Fruit fly (Drosophila melanogaster) whole organism, embryonic: ENCODE results near the gene CG31538.

ENCODE experiments used
- CG10366 ChIP-seq: fragments of 200-800 bp; sonication (Bioruptor generic); IDR thresholded peaks from 2 replicates; pipeline ENCODE4 v1.3.6; 2022; ENCODE audit warnings: missing biosample characterization, missing genetic modification characterization
- CG10654 ChIP-seq: fragments of 200-800 bp; sonication (Bioruptor generic); optimal IDR thresholded peaks from 2 replicates; lab custom pipeline; 2016; ENCODE audit warnings: missing biosample characterization, missing genetic modification characterization
- CG12219 ChIP-seq: fragments of 200-800 bp; sonication (Bioruptor generic); optimal IDR thresholded peaks from 3 replicates; lab custom pipeline; 2018; ENCODE audit warnings: missing biosample characterization, mild to moderate bottlenecking, missing genetic modification characterization
- CG13424 ChIP-seq: fragments of 200-800 bp; sonication (Bioruptor generic); optimal IDR thresholded peaks from 2 replicates; lab custom pipeline; 2019; ENCODE audit warnings: missing biosample characterization, mild to moderate bottlenecking, missing genetic modification characterization, moderate library complexity
- CG14014 ChIP-seq: fragments of 200-800 bp; sonication (Bioruptor generic); IDR thresholded peaks from 2 replicates; pipeline ENCODE4 v1.3.6; 2022; ENCODE audit warnings: missing biosample characterization, missing genetic modification characterization
- CG1602 ChIP-seq: fragments of 200-800 bp; sonication (Bioruptor generic); optimal IDR thresholded peaks from 3 replicates; lab custom pipeline; 2016; ENCODE audit warnings: missing biosample characterization, missing genetic modification characterization
- CG16815 ChIP-seq: fragments of 200-800 bp; sonication (Bioruptor generic); optimal IDR thresholded peaks from 3 replicates; lab custom pipeline; 2017; ENCODE audit warnings: missing biosample characterization, mild to moderate bottlenecking, missing genetic modification characterization
- CG17802 ChIP-seq: fragments of 200-800 bp; sonication (Bioruptor generic); optimal IDR thresholded peaks from 2 replicates; lab custom pipeline; 2018; ENCODE audit warnings: missing biosample characterization, mild to moderate bottlenecking, missing genetic modification characterization, moderate library complexity
- CG17829 ChIP-seq: fragments of 200-800 bp; optimal IDR thresholded peaks from 2 replicates; lab custom pipeline; 2019; ENCODE audit warnings: missing biosample characterization, mild to moderate bottlenecking, missing genetic modification characterization, moderate library complexity
- CG1792 ChIP-seq: fragments of 200-800 bp; sonication (Bioruptor generic); optimal IDR thresholded peaks from 2 replicates; lab custom pipeline; 2016; ENCODE audit warnings: missing biosample characterization, missing genetic modification characterization
- CG18599 ChIP-seq: fragments of 200-800 bp; sonication (Bioruptor generic); optimal IDR thresholded peaks from 3 replicates; lab custom pipeline; 2017; ENCODE audit warnings: missing biosample characterization, missing genetic modification characterization, mild to moderate bottlenecking, moderate library complexity, missing genetic modification reagents
- CG2129 ChIP-seq: fragments of 200-800 bp; sonication (Bioruptor generic); IDR thresholded peaks from 2 replicates; pipeline ENCODE4 v1.3.6; 2022; ENCODE audit warnings: missing biosample characterization, missing genetic modification characterization; ENCODE audit not compliant: partially characterized antibody
- CG3995 ChIP-seq: fragments of 200-800 bp; sonication (Bioruptor generic); optimal IDR thresholded peaks from 3 replicates; lab custom pipeline; 2016; ENCODE audit warnings: missing biosample characterization, missing genetic modification characterization
- CG4328 ChIP-seq: fragments of 200-800 bp; sonication (Bioruptor generic); optimal IDR thresholded peaks from 3 replicates; lab custom pipeline; 2017; ENCODE audit warnings: missing biosample characterization, missing genetic modification reagents, missing genetic modification characterization
- CG4360 ChIP-seq: fragments of 200-800 bp; sonication (Bioruptor generic); IDR thresholded peaks from 2 replicates; pipeline ENCODE4 v1.3.6; 2022; ENCODE audit warnings: missing biosample characterization, missing genetic modification characterization
- CG4424 ChIP-seq: fragments of 200-800 bp; sonication (Bioruptor generic); optimal IDR thresholded peaks from 3 replicates; lab custom pipeline; 2016; ENCODE audit warnings: missing biosample characterization, missing genetic modification characterization
- CG5953 ChIP-seq: fragments of 200-800 bp; sonication (Bioruptor generic); IDR thresholded peaks from 2 replicates; pipeline ENCODE4 v1.3.6; 2022; ENCODE audit warnings: missing biosample characterization, missing genetic modification characterization
- CG6683 ChIP-seq: fragments of 200-800 bp; sonication (Bioruptor generic); optimal IDR thresholded peaks from 2 replicates; lab custom pipeline; 2017; ENCODE audit warnings: missing biosample characterization, mild to moderate bottlenecking, missing genetic modification characterization, missing genetic modification reagents
- CG8944 ChIP-seq: fragments of 200-800 bp; sonication (Bioruptor generic); optimal IDR thresholded peaks from 3 replicates; lab custom pipeline; 2016; ENCODE audit warnings: missing biosample characterization, missing genetic modification characterization
- Dp ChIP-seq: fragments of 200-800 bp; sonication (Bioruptor generic); optimal IDR thresholded peaks from 2 replicates; lab custom pipeline; 2018; ENCODE audit warnings: missing biosample characterization, mild to moderate bottlenecking, missing genetic modification characterization, moderate library complexity
- ERR ChIP-seq: fragments of 200-800 bp; sonication (Bioruptor generic); optimal IDR thresholded peaks from 2 replicates; lab custom pipeline; 2016; ENCODE audit warnings: missing biosample characterization, missing genetic modification characterization
- Elba2 ChIP-seq: fragments of 200-800 bp; sonication (Bioruptor generic); optimal IDR thresholded peaks from 3 replicates; lab custom pipeline; 2016; ENCODE audit warnings: missing biosample characterization, missing genetic modification characterization
- HLH3B ChIP-seq: fragments of 200-800 bp; sonication (Bioruptor generic); IDR thresholded peaks from 2 replicates; pipeline ENCODE4 v1.3.6; 2022; ENCODE audit warnings: missing biosample characterization, missing genetic modification characterization
- HmgD ChIP-seq: fragments of 200-800 bp; sonication (Bioruptor generic); optimal IDR thresholded peaks from 3 replicates; lab custom pipeline; 2016; ENCODE audit warnings: missing biosample characterization, missing genetic modification characterization
- HmgZ ChIP-seq: fragments of 200-800 bp; sonication (Bioruptor generic); optimal IDR thresholded peaks from 2 replicates; lab custom pipeline; 2018; ENCODE audit warnings: missing biosample characterization, mild to moderate bottlenecking, missing genetic modification characterization
- Hr78 ChIP-seq, 2 experiments: fragments of 200-800 bp in 1 of 2; fragments of >200 bp in 1 of 2; sonication (Bioruptor generic) in 1 of 2; optimal IDR thresholded peaks; 2 replicates each; lab custom pipeline; 2017 to 2019; ENCODE audit warnings: missing biosample characterization in 2 of 2, missing genetic modification characterization in 2 of 2, mild to moderate bottlenecking in 1 of 2, moderate library complexity in 1 of 2
- MBD-R2 ChIP-seq: fragments of 200-800 bp; sonication (Bioruptor generic); IDR thresholded peaks from 2 replicates; pipeline ENCODE4 v1.3.6; 2022; ENCODE audit warnings: missing biosample characterization, missing genetic modification characterization
- NK7.1 ChIP-seq: fragments of 200-800 bp; sonication (Bioruptor generic); optimal IDR thresholded peaks from 3 replicates; lab custom pipeline; 2016; ENCODE audit warnings: missing biosample characterization, missing genetic modification characterization
- PHDP ChIP-seq: fragments of 200-800 bp; sonication (Bioruptor generic); optimal IDR thresholded peaks from 3 replicates; lab custom pipeline; 2018; ENCODE audit warnings: missing biosample characterization, mild to moderate bottlenecking, missing genetic modification characterization, moderate library complexity
- Tbp ChIP-seq: fragments of >200 bp; optimal IDR thresholded peaks from 2 replicates; lab custom pipeline; 2018; ENCODE audit warnings: missing biosample characterization, missing genetic modification characterization
- Trl ChIP-seq, 3 experiments: fragments of >200 bp in 2 of 3; fragments of 200-800 bp in 1 of 3; sonication (Bioruptor generic) in 1 of 3; optimal IDR thresholded peaks; 2 replicates in 1 of 3; 3 replicates in 2 of 3; lab custom pipeline; 2016 to 2017; ENCODE audit warnings: missing biosample characterization in 1 of 3, missing genetic modification characterization in 1 of 3
- ab ChIP-seq: fragments of 200-800 bp; sonication (Bioruptor generic); optimal IDR thresholded peaks from 2 replicates; lab custom pipeline; 2016; ENCODE audit warnings: missing biosample characterization, missing genetic modification characterization
- ash1 ChIP-seq: fragments of 200-800 bp; sonication (Bioruptor generic); optimal IDR thresholded peaks from 2 replicates; lab custom pipeline; 2018; ENCODE audit warnings: missing biosample characterization, mild to moderate bottlenecking, missing genetic modification characterization
- dmrt99B ChIP-seq: fragments of 200-800 bp; sonication (Bioruptor generic); optimal IDR thresholded peaks from 2 replicates; lab custom pipeline; 2018; ENCODE audit warnings: missing biosample characterization, mild to moderate bottlenecking, missing genetic modification characterization, moderate library complexity
- gce ChIP-seq: fragments of 200-800 bp; sonication (Bioruptor generic); IDR thresholded peaks from 3 replicates; pipeline ENCODE4 v1.3.6; 2022; ENCODE audit warnings: missing biosample characterization, missing genetic modification characterization
- h ChIP-seq: fragments of >200 bp; optimal IDR thresholded peaks from 2 replicates; lab custom pipeline; 2017
- lmd ChIP-seq: fragments of 200-800 bp; sonication (Bioruptor generic); IDR thresholded peaks from 2 replicates; pipeline ENCODE4 v1.3.6; 2022; ENCODE audit warnings: missing biosample characterization, missing genetic modification characterization
- mirr ChIP-seq: fragments of 200-800 bp; sonication (Bioruptor generic); optimal IDR thresholded peaks from 3 replicates; lab custom pipeline; 2018; ENCODE audit warnings: missing biosample characterization, mild to moderate bottlenecking, missing genetic modification characterization
- prd ChIP-seq, 3 experiments: fragments of >200 bp in 2 of 3; fragments of 200-800 bp in 1 of 3; sonication (Bioruptor generic) in 1 of 3; optimal IDR thresholded peaks in 2 of 3; IDR thresholded peaks in 1 of 3; 2 replicates in 2 of 3; 3 replicates in 1 of 3; pipeline versions ENCODE4 v1.3.6 to Lab custom; 2017 to 2022; ENCODE audit warnings: missing biosample characterization in 1 of 3, missing genetic modification characterization in 1 of 3
- pum ChIP-seq: fragments of 200-800 bp; sonication (Bioruptor generic); optimal IDR thresholded peaks from 2 replicates; lab custom pipeline; 2016; ENCODE audit warnings: missing biosample characterization, missing genetic modification characterization
- ro ChIP-seq: fragments of 200-800 bp; sonication (Bioruptor generic); IDR thresholded peaks from 2 replicates; pipeline ENCODE4 v1.3.6; 2022; ENCODE audit warnings: missing biosample characterization, missing genetic modification characterization
- sc ChIP-seq, 3 experiments: fragments of >200 bp in 2 of 3; fragments of 200-800 bp in 1 of 3; sonication (Bioruptor generic) in 1 of 3; optimal IDR thresholded peaks; 2 replicates in 2 of 3; 3 replicates in 1 of 3; lab custom pipeline; 2017; ENCODE audit warnings: mild to moderate bottlenecking in 1 of 3, missing biosample characterization in 1 of 3, missing genetic modification characterization in 1 of 3, missing genetic modification reagents in 1 of 3
- sima ChIP-seq: fragments of 200-800 bp; sonication (Bioruptor generic); optimal IDR thresholded peaks from 2 replicates; lab custom pipeline; 2016; ENCODE audit warnings: missing biosample characterization, missing genetic modification characterization
- sna ChIP-seq: fragments of 200-800 bp; sonication (Bioruptor generic); IDR thresholded peaks from 2 replicates; pipeline ENCODE4 v1.3.6; 2022; ENCODE audit warnings: missing biosample characterization, missing genetic modification characterization; ENCODE audit not compliant: partially characterized antibody
- so ChIP-seq: fragments of 200-800 bp; sonication (Bioruptor generic); IDR thresholded peaks from 3 replicates; pipeline ENCODE4 v1.3.6; 2022; ENCODE audit warnings: missing biosample characterization, missing genetic modification characterization
- sug ChIP-seq: fragments of 200-800 bp; optimal IDR thresholded peaks from 2 replicates; lab custom pipeline; 2019; ENCODE audit warnings: missing biosample characterization, mild to moderate bottlenecking, missing genetic modification characterization, moderate library complexity
- tap ChIP-seq: fragments of 200-800 bp; optimal IDR thresholded peaks from 3 replicates; lab custom pipeline; 2019; ENCODE audit warnings: missing biosample characterization, mild to moderate bottlenecking, missing genetic modification characterization, moderate library complexity
- vnd ChIP-seq: fragments of 200-800 bp; sonication (Bioruptor generic); IDR thresholded peaks from 3 replicates; pipeline ENCODE4 v1.3.6; 2022; ENCODE audit warnings: missing biosample characterization, missing genetic modification characterization; ENCODE audit not compliant: partially characterized antibody

CG31538 gene

dm6 chr3R:5264251-5265098 lies 13.2 kb downstream of the CG31538 start (continued):
- TF ChIP-seq dmrt99B (tag; lab: Kevin White, UChicago) (peak; percentile 54), ro (GFP tag; lab: Robert Waterston, UW) (no peak), MBD-R2 (GFP tag; lab: Robert Waterston, UW) (no peak), HmgD (GFP tag; lab: Kevin White, UChicago) (no peak), lmd (GFP tag; lab: Robert Waterston, UW) (no peak; the same call in 1 of the 2 replicates), CG16815 (no peak), CG6683 (GFP tag; lab: Kevin White, UChicago) (no peak), CG5953 (GFP tag; lab: Robert Waterston, UW) (no peak), Dp (GFP tag; lab: Kevin White, UChicago) (no peak), Trl (optimal IDR thresholded peaks at IDR 0.05; lab: Kevin White, UChicago) (peak; percentile 84 to 87), Trl (GFP tag; optimal IDR thresholded peaks at IDR 0.05; lab: Kevin White, UChicago) (peak; percentile 16), CG17802 (tag; lab: Kevin White, UChicago) (no peak), CG1792 (GFP tag; lab: Kevin White, UChicago) (no peak), HLH3B (GFP tag; lab: Robert Waterston, UW) (no peak), PHDP (tag; lab: Kevin White, UChicago) (peak; percentile 6), Tbp (GFP tag; lab: Kevin White, UChicago) (no peak), CG10366 (GFP tag; lab: Robert Waterston, UW) (no peak), HmgZ (tag; lab: Kevin White, UChicago) (peak; percentile 44), CG4328 (GFP tag; lab: Kevin White, UChicago) (peak; percentile 34), sna (GFP tag; lab: Robert Waterston, UW) (no peak; the same call in 1 of the 2 replicates), CG18599 (peak; percentile 66), pum (no peak), Hr78 (GFP tag; optimal IDR thresholded peaks at IDR 0.05; lab: Kevin White, UChicago) (no peak), CG4424 (GFP tag; lab: Kevin White, UChicago) (peak; percentile 28), sc (optimal IDR thresholded peaks at IDR 0.05; lab: Kevin White, UChicago) (no peak), sc (GFP tag; optimal IDR thresholded peaks at IDR 0.05; lab: Kevin White, UChicago) (peak; percentile 1), CG14014 (GFP tag; lab: Robert Waterston, UW) (no peak; the same call in 1 of the 2 replicates), CG12219 (GFP tag; lab: Kevin White, UChicago) (peak; percentile 42), CG17829 (tag; lab: Kevin White, UChicago) (peak; percentile 79), CG13424 (tag; lab: Kevin White, UChicago) (peak; percentile 61), prd (optimal IDR thresholded peaks at IDR 0.05; lab: Kevin White, UChicago) (no peak), prd (GFP tag; IDR thresholded peaks at IDR 0.05; lab: Robert Waterston, UW) (no peak), sima (GFP tag; lab: Kevin White, UChicago) (no peak), h (no peak), gce (GFP tag; lab: Robert Waterston, UW) (no peak), CG1602 (peak; percentile 7), ERR (GFP tag; lab: Kevin White, UChicago) (no peak), CG3995 (peak; percentile 2), so (GFP tag; lab: Robert Waterston, UW) (no peak; the same call in 2 of the 3 replicates), vnd (GFP tag; lab: Robert Waterston, UW) (no peak), CG8944 (GFP tag; lab: Kevin White, UChicago) (no peak), ash1 (GFP tag; lab: Kevin White, UChicago) (no peak), mirr (GFP tag; lab: Kevin White, UChicago) (peak; percentile 33), CG2129 (no peak), NK7.1 (GFP tag; lab: Kevin White, UChicago) (peak; percentile 22), CG4360 (GFP tag; lab: Robert Waterston, UW) (0 out of 2 replicates have a peak, but pooled peaks have one; percentile 17), Elba2 (no peak), CG10654 (GFP tag; lab: Kevin White, UChicago) (no peak), ab (no peak), tap (tag; lab: Kevin White, UChicago) (peak; percentile 40), sug (tag; lab: Kevin White, UChicago) (peak; percentile 79)
